Worm (Caenorhabditis elegans): Measurements from ENCODE around the gene C39H7.4.

- TF ChIP-seq nhr-11 (tag; optimal IDR thresholded peaks at IDR 0.05) (no peak), pha-2 (tag; optimal IDR thresholded peaks at IDR 0.05) (no peak)
These were observed 48.5 kb upstream of the C39H7.4 start for ce11 chrIV:5662886-5663285.
